Fruit fly (Drosophila melanogaster): ENCODE results near the gene CG7829.

The CG7829 gene

dm6 chr3R:29773833-29774324 is 43.7 kb downstream of the CG7829 start (continued):
- TF ChIP-seq Elba2 (GFP tag; optimal IDR thresholded peaks at IDR 0.05) (peak; percentile 67), sim (GFP tag; IDR thresholded peaks at IDR 0.05) (no peak), CG10565 (GFP tag; optimal IDR thresholded peaks at IDR 0.05) (no peak), grau (tag; optimal IDR thresholded peaks at IDR 0.05) (peak; percentile 87), CG15073 (GFP tag; optimal IDR thresholded peaks at IDR 0.05) (no peak), cas (GFP tag; IDR thresholded peaks at IDR 0.05) (peak; percentile 61), Dip3 (GFP tag; optimal IDR thresholded peaks at IDR 0.05) (peak; percentile 78), cato (GFP tag; optimal IDR thresholded peaks at IDR 0.05; ENCODE audit: borderline replicate concordance) (peak; percentile 4), TFAM (GFP tag; optimal IDR thresholded peaks at IDR 0.05) (no peak), CG7786 (GFP tag; optimal IDR thresholded peaks at IDR 0.05) (peak; percentile 92), CG18599 (GFP tag; optimal IDR thresholded peaks at IDR 0.05) (peak; percentile 81), CG15696 (tag; optimal IDR thresholded peaks at IDR 0.05) (peak; percentile 47), jing (GFP tag; optimal IDR thresholded peaks at IDR 0.05) (peak; percentile 52), CG18476 (GFP tag; optimal IDR thresholded peaks at IDR 0.05) (peak; percentile 59), CG14441 (GFP tag; IDR thresholded peaks at IDR 0.05) (peak; percentile 70), Poxn (GFP tag; IDR thresholded peaks at IDR 0.05) (peak; percentile 57; the same call in 1 of the 2 replicates), CG31365 (tag; optimal IDR thresholded peaks at IDR 0.05) (peak; percentile 40), az2 (GFP tag; optimal IDR thresholded peaks at IDR 0.05) (peak; percentile 65), Ets65A (GFP tag) (peak; percentile 98), pita (GFP tag; optimal IDR thresholded peaks at IDR 0.05) (no peak), kah (GFP tag; optimal IDR thresholded peaks at IDR 0.05) (no peak), dmrt99B (tag; optimal IDR thresholded peaks at IDR 0.05) (peak; percentile 67), CG13123 (GFP tag; optimal IDR thresholded peaks at IDR 0.05) (peak; percentile 44), Lim3 (GFP tag; IDR thresholded peaks at IDR 0.05) (no peak), CG12769 (tag; optimal IDR thresholded peaks at IDR 0.05) (peak; percentile 90), D19B (GFP tag; optimal IDR thresholded peaks at IDR 0.05) (peak; percentile 87), CG14965 (GFP tag; optimal IDR thresholded peaks at IDR 0.05; ENCODE audit: borderline replicate concordance) (peak; percentile 47), sr (GFP tag; IDR thresholded peaks at IDR 0.05) (no peak), Hmr (GFP tag; optimal IDR thresholded peaks at IDR 0.05) (peak; percentile 80), nmo (GFP tag; optimal IDR thresholded peaks at IDR 0.05) (peak; percentile 83), fru (optimal IDR thresholded peaks at IDR 0.05) (no peak), CG31224 (GFP tag; IDR thresholded peaks at IDR 0.05) (peak; percentile 64; the same call in 1 of the 2 replicates), CG32772 (GFP tag; IDR thresholded peaks at IDR 0.05) (peak; percentile 57), CG9797 (GFP tag; optimal IDR thresholded peaks at IDR 0.05) (no peak), ind (GFP tag; optimal IDR thresholded peaks at IDR 0.05) (peak; percentile 81), Nf-YA (GFP tag; IDR thresholded peaks at IDR 0.05) (peak; percentile 42; the same call in 1 of the 2 replicates), Bdp1 (GFP tag; optimal IDR thresholded peaks at IDR 0.05) (peak; percentile 54), bowl (GFP tag; IDR thresholded peaks at IDR 0.05) (no peak), slp2 (GFP tag; optimal IDR thresholded peaks at IDR 0.05) (peak; percentile 59), gcm2 (GFP tag; optimal IDR thresholded peaks at IDR 0.05) (peak; percentile 33), Dip2 (GFP tag; IDR thresholded peaks at IDR 0.05) (0 out of 2 replicates have a peak, but pooled peaks have one; percentile 10), MESR4 (GFP tag; optimal IDR thresholded peaks at IDR 0.05) (no peak), CG12236 (GFP tag; optimal IDR thresholded peaks at IDR 0.05) (peak; percentile 31), hth (optimal IDR thresholded peaks at IDR 0.05) (no peak), B-H2 (GFP tag; optimal IDR thresholded peaks at IDR 0.05) (peak; percentile 64), CG3838 (GFP tag; optimal IDR thresholded peaks at IDR 0.05) (no peak), Tbp (GFP tag; optimal IDR thresholded peaks at IDR 0.05) (no peak), emc (GFP tag; optimal IDR thresholded peaks at IDR 0.05) (peak; percentile 68), ken (GFP tag; IDR thresholded peaks at IDR 0.05) (peak; percentile 61; the same call in 1 of the 3 replicates), Ptx1 (GFP tag; IDR thresholded peaks at IDR 0.05) (peak; percentile 78), CG10267 (tag; optimal IDR thresholded peaks at IDR 0.05) (no peak), Taf1 (GFP tag; IDR thresholded peaks at IDR 0.05) (peak; percentile 80; the same call in 1 of the 2 replicates)

Measured in whole organism, embryonic.